Worm (Caenorhabditis elegans): ENCODE measurements around the gene C39D10.1.

DNA sequence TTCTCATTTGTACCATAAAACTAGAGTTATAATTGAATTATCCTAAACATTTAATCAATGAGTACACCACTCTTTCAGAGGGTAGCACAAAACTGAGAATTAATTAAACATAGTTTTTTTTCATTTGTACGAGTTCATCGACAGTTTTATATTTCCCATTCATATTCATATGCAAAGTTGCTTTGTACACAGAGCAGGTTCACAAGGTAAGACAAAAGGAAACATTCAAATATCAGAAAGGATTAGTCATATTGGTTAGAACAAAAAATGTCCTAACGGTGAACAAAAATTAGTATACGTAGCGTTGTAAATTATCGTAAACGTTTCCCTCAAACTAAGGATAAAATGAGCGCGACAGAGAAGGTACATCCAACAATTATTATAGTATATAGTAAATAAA is 25.5 kb upstream of the C39D10.1 start:
- TF ChIP-seq cey-2 (tag; optimal IDR thresholded peaks at IDR 0.05; ENCODE audit: borderline replicate concordance, insufficient read depth): no peak
- TF ChIP-seq nhr-111 (GFP tag; optimal IDR thresholded peaks at IDR 0.05): no peak
- TF ChIP-seq R02D3.7 (tag; optimal IDR thresholded peaks at IDR 0.05): no peak
- no peak for TF ChIP-seq nhr-28 (tag; optimal IDR thresholded peaks at IDR 0.05)
- no peak for TF ChIP-seq fos-1 (tag; optimal IDR thresholded peaks at IDR 0.05)
- TF ChIP-seq lin-39 (tag; optimal IDR thresholded peaks at IDR 0.05): no peak
- TF ChIP-seq ceh-44 (GFP tag; IDR thresholded peaks at IDR 0.05): no peak
- peak in 1 of 2 experiments; percentile 15 for TF ChIP-seq unc-62 (GFP tag; optimal IDR thresholded peaks at IDR 0.05 in 1 of 2)
- no peak for TF ChIP-seq unc-62 (tag; optimal IDR thresholded peaks at IDR 0.05)
- no peak for TF ChIP-seq tag-97 (GFP tag; IDR thresholded peaks at IDR 0.05)
- TF ChIP-seq ZK546.5 (tag; optimal IDR thresholded peaks at IDR 0.05): no peak
- TF ChIP-seq fkh-10 (GFP tag; optimal IDR thresholded peaks at IDR 0.05): no peak
